Worm (Caenorhabditis elegans) whole organism, L4 larva: ENCODE data around the gene C01G5.4.

ENCODE experiments used
- F26F4.8 ChIP-seq: fragments of 200-800 bp; sonication (Bioruptor generic); conservative IDR thresholded peaks from 2 replicates; pipeline ENCODE4 v1.3.6; 2022; ENCODE audit warnings: missing genetic modification characterization, missing compliant biosample characterization
- F44E2.7 ChIP-seq: fragments of 200-800 bp; sonication (Bioruptor generic); IDR thresholded peaks from 2 replicates; pipeline ENCODE4 v2.1.2; 2022; ENCODE audit warnings: missing genetic modification characterization, missing compliant biosample characterization
- R02D3.7 ChIP-seq: fragments of 150-350 bp; sonication (generic microtip); optimal IDR thresholded peaks from 3 replicates; lab custom pipeline; 2014; ENCODE audit warnings: missing biosample characterization, missing genetic modification characterization
- T20F7.1 ChIP-seq: fragments of 200-800 bp; sonication (Bioruptor generic); optimal IDR thresholded peaks from 2 replicates; lab custom pipeline; 2018; ENCODE audit warnings: mild to moderate bottlenecking, missing genetic modification characterization, missing compliant biosample characterization
- Y48G9A.11 ChIP-seq: fragments of 200-800 bp; sonication (Bioruptor generic); IDR thresholded peaks from 2 replicates; pipeline ENCODE4 v1.3.6; 2022; ENCODE audit warnings: missing genetic modification reagents, missing genetic modification characterization, missing compliant biosample characterization
- Y5F2A.4 ChIP-seq: fragments of 200-800 bp; sonication (Bioruptor generic); optimal IDR thresholded peaks from 2 replicates; lab custom pipeline; 2018; ENCODE audit warnings: mild to moderate bottlenecking, missing genetic modification characterization, missing compliant biosample characterization
- Y75B8A.6 ChIP-seq: fragments of 200-800 bp; sonication (Bioruptor generic); IDR thresholded peaks from 2 replicates; pipeline ENCODE4 v1.3.6; 2022; ENCODE audit warnings: missing genetic modification reagents, missing genetic modification characterization, missing compliant biosample characterization
- aly-2 ChIP-seq: sonication (generic microtip); optimal IDR thresholded peaks from 2 replicates; lab custom pipeline; 2018; ENCODE audit warnings: missing biosample characterization, missing genetic modification characterization
- arid-1 ChIP-seq: fragments of 200-800 bp; sonication (Bioruptor generic); conservative IDR thresholded peaks from 2 replicates; pipeline ENCODE4 v1.3.6; 2022; ENCODE audit warnings: missing genetic modification reagents, missing genetic modification characterization, missing compliant biosample characterization
- ceh-28 ChIP-seq: fragments of 150-350 bp; optimal IDR thresholded peaks from 2 replicates; lab custom pipeline; 2014; ENCODE audit warnings: missing biosample characterization, missing genetic modification reagents, missing genetic modification characterization
- ceh-32 ChIP-seq: sonication (generic microtip); optimal IDR thresholded peaks from 2 replicates; lab custom pipeline; 2016; ENCODE audit warnings: mild to moderate bottlenecking, missing genetic modification characterization, missing compliant biosample characterization; ENCODE audit not compliant: poor library complexity
- ceh-82 ChIP-seq: sonication (generic microtip); optimal IDR thresholded peaks from 2 replicates; lab custom pipeline; 2017; ENCODE audit warnings: missing biosample characterization, missing genetic modification characterization
- cey-2 ChIP-seq: sonication (generic microtip); optimal IDR thresholded peaks from 3 replicates; lab custom pipeline; 2017; ENCODE audit warnings: missing genetic modification characterization, mild to moderate bottlenecking, missing compliant biosample characterization, antibody characterized with exemption, borderline replicate concordance; ENCODE audit not compliant: insufficient read depth
- daf-12 ChIP-seq: fragments of 150-350 bp; optimal IDR thresholded peaks from 2 replicates; lab custom pipeline; 2014; ENCODE audit warnings: missing biosample characterization, missing genetic modification reagents, missing genetic modification characterization
- daf-16 ChIP-seq, 3 experiments: sonication (generic microtip); optimal IDR thresholded peaks; 2 replicates each; lab custom pipeline; 2016 to 2017; ENCODE audit warnings: missing genetic modification characterization in 3 of 3, missing genetic modification reagents in 3 of 3, mild to moderate bottlenecking in 2 of 3, missing compliant biosample characterization in 2 of 3, missing biosample characterization in 1 of 3, moderate library complexity in 1 of 3
- daf-19 ChIP-seq: fragments of 200-800 bp; sonication (Bioruptor generic); conservative IDR thresholded peaks from 2 replicates; pipeline ENCODE4 v1.3.6; 2022; ENCODE audit warnings: missing genetic modification characterization, missing compliant biosample characterization
- dmd-8 ChIP-seq: fragments of 200-800 bp; sonication (Bioruptor generic); IDR thresholded peaks from 2 replicates; pipeline ENCODE4 v1.3.6; 2022; ENCODE audit warnings: missing genetic modification characterization, missing compliant biosample characterization
- dpl-1 ChIP-seq: fragments of 150-350 bp; optimal IDR thresholded peaks from 2 replicates; lab custom pipeline; 2014; ENCODE audit warnings: missing biosample characterization, missing genetic modification reagents, missing genetic modification characterization
- duxl-1 ChIP-seq: sonication (generic microtip); optimal IDR thresholded peaks from 2 replicates; lab custom pipeline; 2016; ENCODE audit warnings: mild to moderate bottlenecking, missing genetic modification characterization, moderate library complexity, missing compliant biosample characterization; ENCODE audit not compliant: poor library complexity
- dve-1 ChIP-seq: sonication (generic microtip); optimal IDR thresholded peaks from 2 replicates; lab custom pipeline; 2017; ENCODE audit warnings: antibody characterized with exemption, mild to moderate bottlenecking, missing genetic modification characterization, missing compliant biosample characterization; ENCODE audit not compliant: insufficient read depth
- egl-43 ChIP-seq: fragments of 200-800 bp; sonication (Bioruptor generic); IDR thresholded peaks from 2 replicates; pipeline ENCODE4 v1.3.6; 2022; ENCODE audit warnings: missing genetic modification reagents, missing genetic modification characterization, missing compliant biosample characterization
- fkh-10 ChIP-seq: fragments of 150-350 bp; optimal IDR thresholded peaks from 2 replicates; lab custom pipeline; 2014; ENCODE audit warnings: missing biosample characterization, missing genetic modification reagents, missing genetic modification characterization
- hif-1 ChIP-seq, 2 experiments: sonication (generic microtip); optimal IDR thresholded peaks; 2 replicates each; lab custom pipeline; 2016 to 2017; ENCODE audit warnings: missing compliant biosample characterization in 2 of 2, missing genetic modification characterization in 2 of 2, missing genetic modification reagents in 2 of 2, missing genotype in 2 of 2, mild to moderate bottlenecking in 1 of 2
- hlh-30 ChIP-seq: sonication (generic microtip); optimal IDR thresholded peaks from 2 replicates; lab custom pipeline; 2017; ENCODE audit warnings: antibody characterized with exemption, mild to moderate bottlenecking, missing genetic modification characterization, missing compliant biosample characterization; ENCODE audit not compliant: insufficient read depth
- lim-7 ChIP-seq: fragments of 200-800 bp; sonication (Bioruptor generic); IDR thresholded peaks from 2 replicates; pipeline ENCODE4 v1.3.6; 2022; ENCODE audit warnings: missing genetic modification characterization, missing compliant biosample characterization
- lin-1 ChIP-seq: fragments of 200-800 bp; sonication (Bioruptor generic); IDR thresholded peaks from 2 replicates; pipeline ENCODE4 v1.3.6; 2022; ENCODE audit warnings: missing genetic modification reagents, missing genetic modification characterization, missing compliant biosample characterization
- lin-39 ChIP-seq: fragments of 150-350 bp; optimal IDR thresholded peaks from 2 replicates; lab custom pipeline; 2014; ENCODE audit warnings: missing biosample characterization, missing genetic modification reagents, missing genetic modification characterization
- lir-3 ChIP-seq: sonication (generic microtip); optimal IDR thresholded peaks from 2 replicates; lab custom pipeline; 2016; ENCODE audit warnings: mild to moderate bottlenecking, missing genetic modification characterization, missing compliant biosample characterization
- lsy-2 ChIP-seq, 2 experiments: fragments of 150-350 bp in 1 of 2; sonication (generic microtip) in 1 of 2; optimal IDR thresholded peaks; 2 replicates each; lab custom pipeline; 2014 to 2017; ENCODE audit warnings: missing biosample characterization in 2 of 2, missing genetic modification characterization in 2 of 2
- mdl-1 ChIP-seq, 2 experiments: fragments of 150-350 bp in 1 of 2; sonication (generic microtip) in 1 of 2; optimal IDR thresholded peaks; 2 replicates each; lab custom pipeline; 2014 to 2017; ENCODE audit warnings: missing biosample characterization in 2 of 2, missing genetic modification characterization in 2 of 2
- mdt-29 ChIP-seq: fragments of 200-800 bp; sonication (Bioruptor generic); IDR thresholded peaks from 2 replicates; pipeline ENCODE4 v1.3.6; 2022; ENCODE audit warnings: missing genetic modification reagents, missing genetic modification characterization, missing compliant biosample characterization
- nhr-102 ChIP-seq: sonication (generic microtip); optimal IDR thresholded peaks from 2 replicates; lab custom pipeline; 2016; ENCODE audit warnings: mild to moderate bottlenecking, missing genetic modification characterization, moderate library complexity, missing compliant biosample characterization
- nhr-237 ChIP-seq: sonication (generic microtip); optimal IDR thresholded peaks from 2 replicates; lab custom pipeline; 2017; ENCODE audit warnings: missing biosample characterization, missing genetic modification characterization
- nhr-41 ChIP-seq: fragments of 200-800 bp; sonication (Bioruptor generic); IDR thresholded peaks from 2 replicates; pipeline ENCODE4 v1.3.6; 2022; ENCODE audit warnings: missing genetic modification reagents, missing genetic modification characterization, missing compliant biosample characterization
- nhr-42 ChIP-seq: fragments of 200-800 bp; sonication (Bioruptor generic); IDR thresholded peaks from 2 replicates; pipeline ENCODE4 v1.3.6; 2022; ENCODE audit warnings: missing genetic modification characterization, missing compliant biosample characterization
- nhr-48 ChIP-seq: sonication (generic microtip); optimal IDR thresholded peaks from 2 replicates; lab custom pipeline; 2016; ENCODE audit warnings: mild to moderate bottlenecking, missing genetic modification characterization, missing compliant biosample characterization
- nhr-6 ChIP-seq: fragments of 150-350 bp; optimal IDR thresholded peaks from 2 replicates; lab custom pipeline; 2014; ENCODE audit warnings: missing biosample characterization, missing genetic modification characterization
- php-3 ChIP-seq: fragments of 200-800 bp; sonication (Bioruptor generic); IDR thresholded peaks from 2 replicates; pipeline ENCODE4 v1.3.6; 2022; ENCODE audit warnings: missing genetic modification reagents, missing genetic modification characterization, missing compliant biosample characterization
- pqm-1 ChIP-seq: sonication (generic microtip); optimal IDR thresholded peaks from 2 replicates; lab custom pipeline; 2017; ENCODE audit warnings: missing biosample characterization, missing genetic modification characterization
- saeg-2 ChIP-seq: fragments of 200-800 bp; sonication (Bioruptor generic); IDR thresholded peaks from 2 replicates; pipeline ENCODE4 v1.3.6; 2022; ENCODE audit warnings: missing genetic modification reagents, missing genetic modification characterization, missing compliant biosample characterization
- sdz-12 ChIP-seq: fragments of 200-800 bp; sonication (Bioruptor generic); optimal IDR thresholded peaks from 2 replicates; lab custom pipeline; 2018; ENCODE audit warnings: mild to moderate bottlenecking, missing genetic modification characterization, missing compliant biosample characterization
- snpc-1.2 ChIP-seq: fragments of 200-800 bp; sonication (Bioruptor generic); IDR thresholded peaks from 2 replicates; pipeline ENCODE4 v1.3.6; 2022; ENCODE audit warnings: missing genetic modification reagents, missing genetic modification characterization, missing compliant biosample characterization
- snpc-4 ChIP-seq: fragments of 150-350 bp; optimal IDR thresholded peaks from 2 replicates; lab custom pipeline; 2014; ENCODE audit warnings: missing biosample characterization, missing genetic modification characterization
- spr-3 ChIP-seq: fragments of 200-800 bp; sonication (Bioruptor generic); optimal IDR thresholded peaks from 2 replicates; lab custom pipeline; 2018; ENCODE audit warnings: mild to moderate bottlenecking, missing genetic modification characterization, missing compliant biosample characterization
- tag-97 ChIP-seq: fragments of 200-800 bp; sonication (Bioruptor generic); IDR thresholded peaks from 2 replicates; pipeline ENCODE4 v1.3.6; 2022; ENCODE audit warnings: missing genetic modification characterization, missing compliant biosample characterization
- tra-1 ChIP-seq: fragments of 200-800 bp; sonication (Bioruptor generic); IDR thresholded peaks from 2 replicates; pipeline ENCODE4 v1.3.6; 2022; ENCODE audit warnings: missing genetic modification reagents, missing genetic modification characterization, missing compliant biosample characterization
- unc-130 ChIP-seq: sonication (generic microtip); optimal IDR thresholded peaks from 2 replicates; lab custom pipeline; 2016; ENCODE audit warnings: missing genetic modification reagents, missing genetic modification characterization, missing compliant biosample characterization
- unc-39 ChIP-seq: sonication (generic microtip); optimal IDR thresholded peaks from 2 replicates; lab custom pipeline; 2017; ENCODE audit warnings: missing biosample characterization, missing genetic modification characterization
- vab-7 ChIP-seq: fragments of 200-800 bp; sonication (Bioruptor generic); IDR thresholded peaks from 2 replicates; pipeline ENCODE4 v1.3.6; 2022; ENCODE audit warnings: missing genetic modification reagents, missing genetic modification characterization, missing compliant biosample characterization
- zip-11 ChIP-seq: fragments of 200-800 bp; sonication (Bioruptor generic); IDR thresholded peaks from 2 replicates; pipeline ENCODE4 v1.3.6; 2022; ENCODE audit warnings: missing genetic modification characterization, missing compliant biosample characterization
- ztf-11 ChIP-seq: fragments of 150-350 bp; optimal IDR thresholded peaks from 2 replicates; lab custom pipeline; 2014; ENCODE audit warnings: missing biosample characterization, missing genetic modification characterization

The C01G5.4 gene

ce11 chrIV:6554865-6555264, 23.3 kb downstream of the C01G5.4 start (continued):
- TF ChIP-seq lin-1 (peak; percentile 50; the same call in 1 of the 2 replicates), nhr-6 (tag; lab: Kevin White, UChicago) (no peak), F26F4.8 (no peak), zip-11 (GFP tag; lab: Robert Waterston, UW) (no peak), daf-16 (GFP tag; optimal IDR thresholded peaks at IDR 0.05; lab: Kevin White, UChicago) (no peak), daf-16 (tag; optimal IDR thresholded peaks at IDR 0.05; lab: Kevin White, UChicago) (peak; percentile 66), ceh-82 (tag; lab: Kevin White, UChicago) (no peak), F44E2.7 (no peak), mdl-1 (tag; optimal IDR thresholded peaks at IDR 0.05; lab: Kevin White, UChicago) (peak in 1 of 2 experiments; percentile 56), arid-1 (no peak), hlh-30 (tag; lab: Kevin White, UChicago) (peak; percentile 79), Y5F2A.4 (GFP tag; lab: Kevin White, UChicago) (no peak), nhr-48 (tag; lab: Kevin White, UChicago) (peak; percentile 26), nhr-42 (GFP tag; lab: Robert Waterston, UW) (no peak), vab-7 (no peak), dve-1 (tag; lab: Kevin White, UChicago) (peak; percentile 88), lin-39 (tag; lab: Kevin White, UChicago) (no peak), snpc-4 (tag; lab: Kevin White, UChicago) (no peak), cey-2 (tag; lab: Kevin White, UChicago) (no peak), snpc-1.2 (GFP tag; lab: Robert Waterston, UW) (no peak), ceh-28 (tag; lab: Kevin White, UChicago) (no peak), unc-130 (GFP tag; lab: Kevin White, UChicago) (no peak), dmd-8 (GFP tag; lab: Robert Waterston, UW) (no peak), fkh-10 (GFP tag; lab: Kevin White, UChicago) (no peak), daf-12 (tag; lab: Kevin White, UChicago) (no peak), nhr-102 (tag; lab: Kevin White, UChicago) (peak; percentile 3), saeg-2 (GFP tag; lab: Robert Waterston, UW) (no peak), tag-97 (GFP tag; lab: Robert Waterston, UW) (no peak), unc-39 (no peak), duxl-1 (tag; lab: Kevin White, UChicago) (no peak), Y48G9A.11 (GFP tag; lab: Robert Waterston, UW) (no peak), dpl-1 (GFP tag; lab: Kevin White, UChicago) (no peak), nhr-41 (GFP tag; lab: Robert Waterston, UW) (no peak), lim-7 (GFP tag; lab: Robert Waterston, UW) (no peak), ceh-32 (no peak), sdz-12 (GFP tag; lab: Kevin White, UChicago) (no peak), aly-2 (tag; lab: Kevin White, UChicago) (no peak), T20F7.1 (no peak), spr-3 (no peak), R02D3.7 (tag; lab: Kevin White, UChicago) (no peak), hif-1 (tag; optimal IDR thresholded peaks at IDR 0.05; lab: Kevin White, UChicago) (no peak), lsy-2 (tag; optimal IDR thresholded peaks at IDR 0.05; lab: Kevin White, UChicago) (no peak), pqm-1 (peak; percentile 95), ztf-11 (tag; lab: Kevin White, UChicago) (no peak), tra-1 (GFP tag; lab: Robert Waterston, UW) (0 out of 2 replicates have a peak, but pooled peaks have one; percentile 14), egl-43 (GFP tag; lab: Robert Waterston, UW) (no peak), nhr-237 (tag; lab: Kevin White, UChicago) (no peak), lir-3 (tag; lab: Kevin White, UChicago) (no peak), php-3 (GFP tag; lab: Robert Waterston, UW) (peak; percentile 61), daf-19 (GFP tag; lab: Robert Waterston, UW) (no peak), mdt-29 (GFP tag; lab: Robert Waterston, UW) (no peak), Y75B8A.6 (no peak)
